Worm (Caenorhabditis elegans) whole organism, early embryonic: ENCODE data around the gene perm-4.

Source experiments
- F13C5.2 ChIP-seq: sonication (generic microtip); optimal IDR thresholded peaks from 2 replicates; lab custom pipeline; 2017; ENCODE audit warnings: mild to moderate bottlenecking, missing genetic modification characterization, inconsistent platforms, missing compliant biosample characterization
- aly-1 ChIP-seq: sonication (generic microtip); optimal IDR thresholded peaks from 2 replicates; lab custom pipeline; 2016; ENCODE audit warnings: missing genetic modification characterization, missing compliant biosample characterization
- ama-1 ChIP-seq: fragments of 150-350 bp; optimal IDR thresholded peaks from 2 replicates; lab custom pipeline; 2014
- ceh-13 ChIP-seq: fragments of 200-800 bp; sonication (Bioruptor generic); optimal IDR thresholded peaks from 2 replicates; lab custom pipeline; 2018; ENCODE audit warnings: mild to moderate bottlenecking, missing genetic modification characterization, missing compliant biosample characterization
- ceh-36 ChIP-seq: sonication (generic microtip); optimal IDR thresholded peaks from 2 replicates; lab custom pipeline; 2016; ENCODE audit warnings: missing genetic modification characterization, inconsistent platforms, missing compliant biosample characterization
- ets-7 ChIP-seq: sonication (generic microtip); optimal IDR thresholded peaks from 2 replicates; lab custom pipeline; 2016; ENCODE audit warnings: missing genotype, missing genetic modification characterization, missing compliant biosample characterization
- flt-1 ChIP-seq: fragments of 200-800 bp; sonication (Bioruptor generic); IDR thresholded peaks from 2 replicates; pipeline ENCODE4 v1.3.6; 2022; ENCODE audit warnings: missing genetic modification characterization, missing compliant biosample characterization
- hmg-4 ChIP-seq: fragments of 200-800 bp; sonication (Bioruptor generic); optimal IDR thresholded peaks from 2 replicates; lab custom pipeline; 2018; ENCODE audit warnings: mild to moderate bottlenecking, missing genetic modification characterization, missing compliant biosample characterization
- hnd-1 ChIP-seq: sonication (generic microtip); optimal IDR thresholded peaks from 2 replicates; lab custom pipeline; 2016; ENCODE audit warnings: missing genetic modification characterization, missing compliant biosample characterization
- pes-1 ChIP-seq: fragments of 200-800 bp; sonication (Bioruptor generic); IDR thresholded peaks from 2 replicates; pipeline ENCODE4 v1.3.6; 2022; ENCODE audit warnings: missing genetic modification reagents, missing genetic modification characterization, missing compliant biosample characterization
- scrt-1 ChIP-seq: fragments of 200-800 bp; sonication (Bioruptor generic); IDR thresholded peaks from 2 replicates; pipeline ENCODE4 v1.3.6; 2022; ENCODE audit warnings: missing genetic modification characterization, missing compliant biosample characterization
- tbx-37 ChIP-seq: fragments of 200-800 bp; sonication (Bioruptor generic); conservative IDR thresholded peaks from 2 replicates; pipeline ENCODE4 v1.3.6; 2022; ENCODE audit warnings: missing genetic modification reagents, missing genetic modification characterization, missing compliant biosample characterization

ce11 chrIV:1104518-1104917 lies 20.4 kb downstream of the perm-4 start, which contains the start of the genes C44B12.9 and C44B12.3:
- TF ChIP-seq aly-1 (tag; lab: Kevin White, UChicago) (no peak), ceh-36 (no peak), ama-1 (no peak), ceh-13 (no peak), hmg-4 (GFP tag; lab: Kevin White, UChicago) (no peak), flt-1 (GFP tag; lab: Robert Waterston, UW) (no peak), tbx-37 (GFP tag; lab: Robert Waterston, UW) (no peak), F13C5.2 (tag; lab: Kevin White, UChicago) (no peak), hnd-1 (tag; lab: Kevin White, UChicago) (no peak), ets-7 (no peak), pes-1 (GFP tag; lab: Robert Waterston, UW) (no peak), scrt-1 (no peak)
